Worm (Caenorhabditis elegans): ENCODE data around the gene F41H10.2.

The F41H10.2 gene

ce11 chrIV:5354564-5354963 lies 26.9 kb upstream of the F41H10.2 start:
- TF ChIP-seq F39B2.1 (GFP tag; IDR thresholded peaks at IDR 0.05) (no peak), ceh-100 (GFP tag; IDR thresholded peaks at IDR 0.05) (no peak), madf-10 (tag; optimal IDR thresholded peaks at IDR 0.05) (no peak), hlh-12 (tag; optimal IDR thresholded peaks at IDR 0.05) (no peak), nfyb-1 (GFP tag; IDR thresholded peaks at IDR 0.05) (no peak), Y56A3A.18 (GFP tag; IDR thresholded peaks at IDR 0.05) (no peak), attf-6 (GFP tag; IDR thresholded peaks at IDR 0.05) (no peak), nhr-27 (tag; optimal IDR thresholded peaks at IDR 0.05) (no peak), ztf-18 (tag; optimal IDR thresholded peaks at IDR 0.05) (no peak), tbp1 (GFP tag; optimal IDR thresholded peaks at IDR 0.05) (no peak), tlf-1 (GFP tag; optimal IDR thresholded peaks at IDR 0.05) (no peak), mcd-1 (GFP tag; IDR thresholded peaks at IDR 0.05) (no peak), repo-1 (tag; optimal IDR thresholded peaks at IDR 0.05) (no peak)

DNA sequence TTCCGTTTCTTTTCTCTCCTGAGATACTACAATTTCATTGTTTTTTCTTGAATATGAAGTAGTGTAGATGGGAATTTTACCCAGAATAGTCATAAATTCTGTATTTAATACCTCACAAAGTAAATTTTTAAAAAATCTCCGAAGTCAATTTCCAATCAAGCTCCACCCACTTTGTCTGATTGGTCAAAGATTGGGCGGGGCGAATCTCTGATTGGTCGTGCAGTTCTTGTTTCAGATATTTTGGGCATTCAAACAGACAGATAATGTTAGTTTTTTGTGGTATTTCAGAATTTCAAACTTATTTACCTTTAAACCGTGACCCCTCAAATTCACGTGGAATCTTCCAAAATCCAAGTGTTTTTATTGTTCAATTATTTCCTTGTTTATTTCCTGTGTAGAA lies 20.9 kb upstream of the F41H10.2 start, which contains the start of gene F41H10.5:
Gene F41H10.5, plus strand, starts transcription at position 375 of the 400 bp plus-strand sequence.
- TF ChIP-seq nfyb-1 (GFP tag; IDR thresholded peaks at IDR 0.05) = no peak
- TF ChIP-seq ceh-100 (GFP tag; IDR thresholded peaks at IDR 0.05) = no peak
- no peak for TF ChIP-seq ztf-28 (GFP tag; IDR thresholded peaks at IDR 0.05)
- TF ChIP-seq nfya-2 (GFP tag; IDR thresholded peaks at IDR 0.05) = no peak

DNA sequence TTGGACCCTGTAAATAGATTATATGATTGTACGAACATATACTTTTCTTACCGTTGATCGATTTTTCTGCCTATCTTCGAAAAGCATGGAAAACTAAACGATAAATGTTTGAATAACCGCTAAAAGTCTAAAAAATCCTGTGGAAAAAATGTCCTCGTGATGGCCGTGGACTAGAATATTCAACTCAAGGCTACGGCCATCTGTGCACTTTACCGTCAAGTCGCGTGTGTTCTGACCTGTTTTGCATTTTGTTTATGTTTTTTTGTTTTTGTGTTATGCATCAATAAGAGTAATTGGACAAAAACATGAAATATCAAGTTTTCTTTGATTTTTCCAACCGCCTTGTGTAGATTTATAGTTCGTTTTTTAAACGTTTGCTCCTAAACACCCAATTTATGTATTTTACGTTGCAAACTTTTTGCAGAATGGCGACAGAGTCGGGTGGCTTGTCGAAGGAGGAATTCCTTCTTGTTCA lies 17.3 kb upstream of the F41H10.2 start, which contains the start of the genes hda-6 and F41H10.4:
Gene hda-6, minus strand, starts transcription at position 172 of the 475 bp plus-strand sequence.
Gene F41H10.4, plus strand, starts transcription at position 425 of the 475 bp plus-strand sequence.
- TF ChIP-seq snpc-4 (GFP tag; optimal IDR thresholded peaks at IDR 0.05) (no peak), snpc-4 (tag; optimal IDR thresholded peaks at IDR 0.05) (peak; percentile 33 to 86 (median 68)), sea-2 (GFP tag; IDR thresholded peaks at IDR 0.05) (no peak), madf-10 (tag; optimal IDR thresholded peaks at IDR 0.05) (peak; percentile 12), madf-6 (GFP tag; IDR thresholded peaks at IDR 0.05) (peak; percentile 59; the same call in 1 of the 2 replicates), tbp1 (GFP tag; optimal IDR thresholded peaks at IDR 0.05) (peak; percentile 56), dpl-1 (GFP tag; optimal IDR thresholded peaks at IDR 0.05) (peak; percentile 3), F33H1.4 (GFP tag; IDR thresholded peaks at IDR 0.05) (peak; percentile 44), nfya-1 (tag; optimal IDR thresholded peaks at IDR 0.05; ENCODE audit: borderline replicate concordance, insufficient read depth) (no peak), egl-18 (GFP tag; IDR thresholded peaks at IDR 0.05) (no peak), let-526 (GFP tag; IDR thresholded peaks at IDR 0.05) (no peak), efl-1 (GFP tag; optimal IDR thresholded peaks at IDR 0.05) (peak; percentile 34), snpc-3.4 (tag; optimal IDR thresholded peaks at IDR 0.05) (peak; percentile 78), hrde-1 (tag; optimal IDR thresholded peaks at IDR 0.05; ENCODE audit: borderline replicate concordance) (no peak), nhr-120 (GFP tag; IDR thresholded peaks at IDR 0.05) (no peak), mxl-1 (tag; optimal IDR thresholded peaks at IDR 0.05) (no peak), snpc-1.3 (tag; optimal IDR thresholded peaks at IDR 0.05; ENCODE audit: insufficient read depth) (peak; percentile 47), lin-40 (tag; optimal IDR thresholded peaks at IDR 0.05) (peak; percentile 51), ceh-91 (GFP tag; IDR thresholded peaks at IDR 0.05) (0 out of 2 replicates have a peak, but pooled peaks have one; percentile 8), ekl-4 (GFP tag; IDR thresholded peaks at IDR 0.05) (peak; percentile 55; the same call in 1 of the 2 replicates), B0336.3 (GFP tag; IDR thresholded peaks at IDR 0.05) (0 out of 2 replicates have a peak, but pooled peaks have one; percentile 31), fkh-3 (tag; optimal IDR thresholded peaks at IDR 0.05) (no peak), snpc-1.1 (tag; optimal IDR thresholded peaks at IDR 0.05; ENCODE audit: insufficient read depth) (peak; percentile 65), K11D2.4 (GFP tag; IDR thresholded peaks at IDR 0.05) (0 out of 2 replicates have a peak, but pooled peaks have one; percentile 13), B0035.1 (tag; optimal IDR thresholded peaks at IDR 0.05) (no peak), K12H6.12 (tag; optimal IDR thresholded peaks at IDR 0.05) (peak; percentile 24), Y95B8A.8 (GFP tag; IDR thresholded peaks at IDR 0.05) (no peak), C17E4.6 (GFP tag; IDR thresholded peaks at IDR 0.05) (no peak), lsl-1 (GFP tag; optimal IDR thresholded peaks at IDR 0.05) (peak; percentile 54), madf-3 (GFP tag; IDR thresholded peaks at IDR 0.05) (no peak), T26A5.8 (tag; optimal IDR thresholded peaks at IDR 0.05) (no peak), ets-4 (GFP tag; optimal IDR thresholded peaks at IDR 0.05) (no peak)
